Worm (Caenorhabditis elegans): ENCODE data around the gene F09B9.5.

The F09B9.5 gene

DNA sequence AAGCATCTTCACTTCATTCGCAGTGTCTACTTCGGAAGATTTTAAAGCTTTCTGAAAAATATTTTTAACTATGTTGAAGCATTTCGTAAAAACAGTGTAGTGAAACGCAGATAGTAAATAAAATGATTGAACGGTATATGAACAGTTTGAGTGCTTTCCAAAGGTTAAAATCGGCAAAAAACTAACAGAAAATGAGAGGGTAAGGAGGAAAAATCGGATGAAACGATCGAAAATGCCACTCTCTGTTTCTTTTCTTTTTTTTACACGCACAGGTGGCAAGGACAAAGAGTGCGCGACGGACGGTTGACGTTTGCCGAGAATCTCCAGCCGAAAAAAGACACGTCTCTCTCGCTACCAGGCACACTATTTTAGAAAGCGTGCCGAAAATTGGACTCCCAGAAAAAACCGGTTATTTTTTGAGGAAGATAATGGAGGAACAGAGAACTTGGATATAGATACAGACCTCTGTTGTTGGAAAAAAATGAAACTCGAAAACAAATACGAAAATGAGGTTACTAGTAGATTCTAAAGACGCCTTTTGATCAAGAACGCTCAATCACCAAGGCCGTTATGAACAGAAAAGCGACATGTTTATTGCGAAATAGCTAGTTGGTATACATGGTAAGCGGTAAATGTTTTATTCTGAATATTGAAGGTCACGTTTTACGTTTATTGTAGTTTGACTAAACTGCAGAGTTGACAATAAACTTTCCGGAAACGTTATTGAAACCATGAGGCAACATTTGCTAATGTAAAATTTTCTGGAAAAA, 39.9 kb downstream of the F09B9.5 start, which contains the start of gene myrf-2 (continued):
- TF ChIP-seq nhr-102 (tag; optimal IDR thresholded peaks at IDR 0.05) (no peak), nhr-6 (tag; optimal IDR thresholded peaks at IDR 0.05) (no peak), lsy-2 (tag; optimal IDR thresholded peaks at IDR 0.05) (no peak), lin-15B (tag; optimal IDR thresholded peaks at IDR 0.05) (no peak), lir-3 (tag; optimal IDR thresholded peaks at IDR 0.05) (no peak), hlh-11 (tag; optimal IDR thresholded peaks at IDR 0.05) (peak; percentile 58), duxl-1 (tag; optimal IDR thresholded peaks at IDR 0.05; ENCODE audit: poor library complexity) (no peak), pqm-1 (tag; optimal IDR thresholded peaks at IDR 0.05) (no peak), saeg-2 (GFP tag; IDR thresholded peaks at IDR 0.05) (no peak), pha-4 (GFP tag; IDR thresholded peaks at IDR 0.05) (no peak), pha-4 (tag; optimal IDR thresholded peaks at IDR 0.05) (no peak), Y48G9A.11 (GFP tag; IDR thresholded peaks at IDR 0.05) (no peak), mxl-3 (GFP tag; optimal IDR thresholded peaks at IDR 0.05) (peak; percentile 58), gei-8 (GFP tag; optimal IDR thresholded peaks at IDR 0.05) (no peak), rbr-2 (tag; optimal IDR thresholded peaks at IDR 0.05) (no peak), nhr-111 (GFP tag; optimal IDR thresholded peaks at IDR 0.05) (no peak), hmg-1.1 (GFP tag; IDR thresholded peaks at IDR 0.05) (no peak), tra-1 (GFP tag; IDR thresholded peaks at IDR 0.05) (no peak), ztf-7 (tag; optimal IDR thresholded peaks at IDR 0.05) (no peak), Y105C5A.15 (GFP tag; IDR thresholded peaks at IDR 0.05) (no peak), unc-39 (tag; optimal IDR thresholded peaks at IDR 0.05) (no peak), ZK337.2 (GFP tag; IDR thresholded peaks at IDR 0.05) (no peak), zfp-3 (GFP tag; conservative IDR thresholded peaks at IDR 0.05) (no peak), tag-97 (GFP tag; IDR thresholded peaks at IDR 0.05) (no peak), mdl-1 (tag; optimal IDR thresholded peaks at IDR 0.05) (peak in 1 of 2 experiments; percentile 36), ztf-11 (tag; optimal IDR thresholded peaks at IDR 0.05) (no peak), fkh-10 (GFP tag; optimal IDR thresholded peaks at IDR 0.05) (no peak), F44E2.7 (GFP tag; IDR thresholded peaks at IDR 0.05) (no peak), daf-8 (GFP tag; IDR thresholded peaks at IDR 0.05) (no peak)

DNA sequence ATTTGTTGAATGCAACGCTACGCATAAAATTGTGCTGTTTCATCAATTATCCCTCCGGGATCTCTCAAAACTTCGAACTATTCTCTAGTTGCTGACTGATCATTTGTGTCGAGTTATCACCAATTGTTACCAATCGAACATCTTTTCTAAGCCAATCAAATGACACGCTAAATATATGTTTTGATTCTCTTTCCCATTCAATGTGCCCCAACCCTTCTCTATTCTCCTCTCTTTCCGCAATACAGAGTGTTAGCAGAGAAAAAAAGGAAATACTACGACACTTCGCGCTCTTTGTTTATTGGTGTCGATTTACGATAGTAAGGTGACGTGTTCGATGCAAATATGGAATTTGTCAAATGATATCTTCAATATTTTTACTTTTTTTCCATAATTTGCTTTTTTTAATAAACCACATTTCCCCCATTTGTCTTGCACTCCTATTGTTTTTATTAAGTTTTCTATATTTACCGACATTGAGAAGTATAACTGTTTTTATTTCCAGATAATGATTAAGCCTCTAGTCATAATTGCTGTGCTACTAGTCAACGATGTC, 42.7 kb downstream of the F09B9.5 start, which contains the start of gene nucb-1:
TSS of gene nucb-1 (plus strand) at position 503 of the 553 bp plus-strand sequence.
- TF ChIP-seq dmd-6 (GFP tag; IDR thresholded peaks at IDR 0.05) (peak; percentile 33; the same call in 1 of the 2 replicates), ZK546.5 (tag; optimal IDR thresholded peaks at IDR 0.05) (no peak), madf-5 (GFP tag; IDR thresholded peaks at IDR 0.05) (no peak), nhr-48 (tag; optimal IDR thresholded peaks at IDR 0.05) (no peak), unc-39 (tag; optimal IDR thresholded peaks at IDR 0.05) (no peak), Y75B8A.6 (GFP tag; IDR thresholded peaks at IDR 0.05) (no peak), egl-27 (tag; optimal IDR thresholded peaks at IDR 0.05) (no peak), sdz-12 (GFP tag; optimal IDR thresholded peaks at IDR 0.05) (no peak), daf-8 (GFP tag; IDR thresholded peaks at IDR 0.05) (no peak), F37D6.2 (tag; optimal IDR thresholded peaks at IDR 0.05) (no peak), arid-1 (GFP tag; conservative IDR thresholded peaks at IDR 0.05) (no peak), nhr-11 (tag; optimal IDR thresholded peaks at IDR 0.05) (peak; percentile 72), zfp-3 (GFP tag; conservative IDR thresholded peaks at IDR 0.05) (no peak), madf-9 (GFP tag; conservative IDR thresholded peaks at IDR 0.05) (no peak), set-16 (GFP tag; IDR thresholded peaks at IDR 0.05) (no peak), attf-4 (tag; optimal IDR thresholded peaks at IDR 0.05) (no peak), mdl-1 (tag; optimal IDR thresholded peaks at IDR 0.05) (peak in 1 of 2 experiments; percentile 28), php-3 (GFP tag; IDR thresholded peaks at IDR 0.05) (no peak), lin-39 (tag; optimal IDR thresholded peaks at IDR 0.05) (no peak), vab-7 (GFP tag; IDR thresholded peaks at IDR 0.05) (no peak), R02D3.7 (tag; optimal IDR thresholded peaks at IDR 0.05) (peak; percentile 59), skn-1 (tag; optimal IDR thresholded peaks at IDR 0.05) (no peak), ceh-28 (tag; optimal IDR thresholded peaks at IDR 0.05) (no peak), aha-1 (tag) (peak; percentile 59), fos-1 (tag; optimal IDR thresholded peaks at IDR 0.05) (no peak), pha-4 (GFP tag; IDR thresholded peaks at IDR 0.05) (no peak), pha-4 (tag; optimal IDR thresholded peaks at IDR 0.05) (peak; percentile 66), pqm-1 (tag; optimal IDR thresholded peaks at IDR 0.05) (no peak)

Measured in whole organism, L4 larva.